Fruit fly (Drosophila melanogaster) whole organism, pupa: ENCODE data around the gene bcd.

Experiments used
- CG17806 ChIP-seq: fragments of 200-800 bp; sonication (Bioruptor generic); optimal IDR thresholded peaks from 2 replicates; lab custom pipeline; 2018; ENCODE audit warnings: missing biosample characterization, mild to moderate bottlenecking, missing genetic modification characterization, moderate library complexity
- Ets98B ChIP-seq: fragments of 200-800 bp; sonication (Bioruptor generic); IDR thresholded peaks from 2 replicates; pipeline ENCODE4 v1.3.6; 2022; ENCODE audit warnings: missing biosample characterization, missing genetic modification characterization
- fd96Ca ChIP-seq: fragments of 200-800 bp; sonication (Bioruptor generic); IDR thresholded peaks from 3 replicates; pipeline ENCODE4 v1.3.6; 2022; ENCODE audit warnings: missing biosample characterization, missing genetic modification characterization

dm6 chr3R:6768256-6768655, 9.0 kb upstream of the bcd start:
- TF ChIP-seq Ets98B (GFP tag; lab: Robert Waterston, UW) (no peak), CG17806 (tag; lab: Kevin White, UChicago) (no peak), fd96Ca (GFP tag; lab: Robert Waterston, UW) (no peak)
